Fruit fly (Drosophila melanogaster): ENCODE measurements around the gene dachs.

DNA sequence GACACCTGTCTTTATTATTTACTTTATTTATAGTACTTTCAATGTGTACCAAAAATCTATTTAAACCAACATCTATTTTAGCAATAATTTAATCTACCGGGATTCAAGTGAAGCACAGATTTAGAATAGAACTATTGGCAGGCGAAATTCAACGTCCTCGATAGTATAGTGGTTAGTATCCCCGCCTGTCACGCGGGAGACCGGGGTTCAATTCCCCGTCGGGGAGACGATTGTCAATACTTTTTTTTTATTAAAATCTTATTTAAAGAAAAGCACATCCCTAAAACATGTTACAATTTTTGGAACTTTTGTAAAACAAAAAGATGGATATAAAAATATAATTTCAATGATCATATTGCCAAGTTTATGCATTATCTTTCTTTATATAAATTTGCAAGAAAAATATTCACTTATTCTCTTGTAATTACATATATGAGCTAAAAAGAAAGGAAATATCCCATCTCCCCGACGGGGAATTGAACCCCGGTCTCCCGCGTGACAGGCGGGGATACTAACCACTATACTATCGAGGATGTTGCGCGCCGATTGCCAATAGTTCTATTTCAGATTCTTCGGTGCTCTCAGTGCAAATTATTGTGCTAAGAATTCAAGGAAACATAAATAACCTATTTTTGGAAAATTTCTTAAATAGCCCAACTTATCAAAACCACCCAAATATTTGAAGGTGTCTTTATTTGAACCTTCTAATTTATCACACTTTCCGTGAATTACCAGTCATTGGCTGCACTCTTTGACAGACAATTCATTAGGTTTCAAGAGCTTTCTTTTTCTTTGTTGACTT, 15.2 kb downstream of the dachs start, which contains the start of gene CG43796:
- TF ChIP-seq kay (GFP tag; ENCODE audit: borderline replicate concordance) (no peak), Mnt (GFP tag; optimal IDR thresholded peaks at IDR 0.05) (no peak), toe (GFP tag; optimal IDR thresholded peaks at IDR 0.05) (no peak), tj (GFP tag; optimal IDR thresholded peaks at IDR 0.05) (no peak), CG14711 (tag; optimal IDR thresholded peaks at IDR 0.05) (no peak), CG11617 (GFP tag; optimal IDR thresholded peaks at IDR 0.05) (no peak), CG5204 (GFP tag; optimal IDR thresholded peaks at IDR 0.05) (no peak), CG1620 (GFP tag; optimal IDR thresholded peaks at IDR 0.05) (no peak), Crg-1 (GFP tag; optimal IDR thresholded peaks at IDR 0.05) (no peak), Clk (GFP tag; optimal IDR thresholded peaks at IDR 0.05) (no peak), CG7045 (GFP tag; optimal IDR thresholded peaks at IDR 0.05) (no peak), CG7101 (tag; optimal IDR thresholded peaks at IDR 0.05) (no peak), pad (GFP tag; optimal IDR thresholded peaks at IDR 0.05) (no peak)
